Worm (Caenorhabditis elegans): ENCODE results near the gene Y113G7B.28.

ce11 chrV:20233743-20234142, 38.0 kb downstream of the Y113G7B.28 start, which contains the start of gene Y113G7B.15:
- TF ChIP-seq ZK546.5 (tag; optimal IDR thresholded peaks at IDR 0.05) (no peak), ama-1 (optimal IDR thresholded peaks at IDR 0.05) (no peak), lin-13 (GFP tag; optimal IDR thresholded peaks at IDR 0.05) (no peak)
